Worm (Caenorhabditis elegans) whole organism, mixed stage, embryonic: Measurements from ENCODE around the gene Y54G2A.11.
"Not testable (repeated sequence)": the region's sequence is repeated elsewhere in the genome, so short reads cannot be mapped to it uniquely, and the experiment has no call there.

ENCODE experiments used
- ces-1 ChIP-seq: fragments of 150-350 bp; optimal IDR thresholded peaks from 2 replicates; lab custom pipeline; 2014; ENCODE audit warnings: missing biosample characterization, missing genetic modification reagents, missing genetic modification characterization
- mep-1 ChIP-seq: fragments of 150-350 bp; optimal IDR thresholded peaks from 2 replicates; lab custom pipeline; 2017; ENCODE audit warnings: missing biosample characterization, missing genetic modification reagents, missing genetic modification characterization, inconsistent platforms
- nhr-28 ChIP-seq: fragments of 150-350 bp; optimal IDR thresholded peaks from 2 replicates; lab custom pipeline; 2014; ENCODE audit warnings: missing biosample characterization, missing genetic modification characterization
- nhr-76 ChIP-seq: sonication (generic microtip); optimal IDR thresholded peaks from 2 replicates; lab custom pipeline; 2017; ENCODE audit warnings: missing biosample characterization, missing genetic modification characterization
- pha-4 ChIP-seq: fragments of 150-350 bp; optimal IDR thresholded peaks from 2 replicates; lab custom pipeline; 2018; ENCODE audit warnings: missing biosample characterization, missing genetic modification reagents, missing genetic modification characterization
- zip-8 ChIP-seq: fragments of 150-350 bp; optimal IDR thresholded peaks from 2 replicates; lab custom pipeline; 2014; ENCODE audit warnings: missing biosample characterization, missing genetic modification characterization

Gene Y54G2A.11

DNA sequence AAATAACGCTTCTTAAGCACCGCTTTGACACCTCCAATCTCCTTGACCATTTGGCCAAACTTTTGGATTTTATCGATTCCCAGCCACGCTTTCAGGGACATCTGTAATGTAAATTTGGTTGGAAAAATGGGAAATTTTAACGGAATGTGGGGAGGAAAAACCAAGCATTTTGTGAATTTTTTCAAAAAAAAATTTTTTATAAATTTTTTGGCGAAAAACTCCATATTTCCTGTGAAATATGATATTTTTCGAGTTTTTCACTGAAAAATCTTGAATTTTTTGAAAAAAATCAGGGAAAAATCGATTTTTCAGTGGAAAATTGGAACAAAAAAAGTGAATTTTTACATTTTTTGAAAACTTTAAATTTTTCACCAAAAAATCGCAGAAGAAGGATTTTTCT lies 51.9 kb downstream of the Y54G2A.11 start, which contains the start of gene ndua-12:
TSS of gene ndua-12 (minus strand) at position 101 of the 400 bp plus-strand sequence.
- TF ChIP-seq nhr-76, mep-1, nhr-28 (tag; lab: Kevin White, UChicago): not testable (repeated sequence)
- TF ChIP-seq, all 35 proteins: peak for 0; not testable (repeated sequence) for 35

DNA sequence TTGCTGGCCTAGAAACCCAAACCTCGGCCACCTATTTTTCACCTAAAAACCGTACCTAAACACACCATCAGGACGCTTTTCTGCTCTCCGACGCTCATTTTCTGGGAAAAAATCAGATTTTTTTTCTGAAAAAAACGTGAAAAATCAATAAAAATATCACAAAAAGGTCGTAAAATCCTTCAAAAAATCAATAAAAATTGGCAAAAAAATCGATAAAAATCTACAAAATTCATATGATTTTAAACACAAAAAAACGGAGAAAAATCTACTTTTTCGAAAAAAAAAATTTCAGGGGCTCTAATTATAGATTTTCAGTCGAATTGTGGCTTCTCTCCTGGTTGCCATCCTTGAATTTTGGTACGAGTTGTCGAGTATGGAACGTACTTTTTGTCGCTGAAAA lies 55.1 kb downstream of the Y54G2A.11 start, which contains the start of gene Y94H6A.7:
TSS of gene Y94H6A.7 (minus strand) at position 101 of the 400 bp plus-strand sequence.
- TF ChIP-seq pha-4 (tag; lab: Kevin White, UChicago); zip-8 (tag; lab: Kevin White, UChicago); ces-1 (GFP tag; lab: Kevin White, UChicago): not testable (repeated sequence)
